Worm (Caenorhabditis elegans): ENCODE results near the gene T13F3.4.

ce11 chrV:16237223-16237622 lies 29.2 kb downstream of the T13F3.4 start, which contains the start of gene F21H7.5:
- TF ChIP-seq him-1 (tag; optimal IDR thresholded peaks at IDR 0.05) (no peak), W03F9.2 (tag; optimal IDR thresholded peaks at IDR 0.05) (no peak), dao-5 (tag; optimal IDR thresholded peaks at IDR 0.05) (no peak)
